Fruit fly (Drosophila melanogaster): ENCODE measurements around the gene MED6.

Gene MED6

dm6 chr3R:9777941-9778360 is 9.2 kb upstream of the MED6 start, which contains the start of gene RpS29 (continued):
- TF ChIP-seq CG12769 (tag; optimal IDR thresholded peaks at IDR 0.05) (peak; percentile 89), Stat92E (GFP tag; optimal IDR thresholded peaks at IDR 0.05) (peak in 1 of 3 experiments; percentile 23), CG18011 (GFP tag; optimal IDR thresholded peaks at IDR 0.05) (peak; percentile 75), Sox100B (GFP tag; optimal IDR thresholded peaks at IDR 0.05) (no peak), CG3407 (GFP tag; optimal IDR thresholded peaks at IDR 0.05) (peak; percentile 48), sob (GFP tag; IDR thresholded peaks at IDR 0.05) (peak; percentile 93), CG8478 (optimal IDR thresholded peaks at IDR 0.05) (no peak), Mes4 (GFP tag; optimal IDR thresholded peaks at IDR 0.05) (peak; percentile 84), TFAM (GFP tag; optimal IDR thresholded peaks at IDR 0.05) (no peak), CG6791 (GFP tag; IDR thresholded peaks at IDR 0.05; ENCODE audit: partially characterized antibody) (peak; percentile 97), bsh (GFP tag; optimal IDR thresholded peaks at IDR 0.05) (peak; percentile 46 to 49), vfl (GFP tag; optimal IDR thresholded peaks at IDR 0.05) (peak; percentile 79), Side (GFP tag; optimal IDR thresholded peaks at IDR 0.05) (peak; percentile 86), aop (GFP tag; IDR thresholded peaks at IDR 0.05) (peak; percentile 97), D (optimal IDR thresholded peaks at IDR 0.05) (no peak), D (GFP tag; optimal IDR thresholded peaks at IDR 0.05) (peak; percentile 60), Dbx (GFP tag; IDR thresholded peaks at IDR 0.05) (peak; percentile 93), CG10267 (tag; optimal IDR thresholded peaks at IDR 0.05) (peak; percentile 84), Scr (GFP tag; IDR thresholded peaks at IDR 0.05; ENCODE audit: partially characterized antibody) (peak; percentile 91), sim (GFP tag; IDR thresholded peaks at IDR 0.05) (no peak), ems (GFP tag; optimal IDR thresholded peaks at IDR 0.05) (peak; percentile 84), trh (GFP tag; optimal IDR thresholded peaks at IDR 0.05) (peak; percentile 53), CG8388 (GFP tag; optimal IDR thresholded peaks at IDR 0.05) (peak; percentile 52), pfk (GFP tag; optimal IDR thresholded peaks at IDR 0.05) (peak; percentile 77), CG13296 (GFP tag; optimal IDR thresholded peaks at IDR 0.05) (peak; percentile 90), Blimp-1 (GFP tag; optimal IDR thresholded peaks at IDR 0.05) (peak; percentile 60), BtbVII (GFP tag; optimal IDR thresholded peaks at IDR 0.05) (peak; percentile 78), cwo (GFP tag; optimal IDR thresholded peaks at IDR 0.05) (peak; percentile 48), CG17186 (GFP tag; optimal IDR thresholded peaks at IDR 0.05) (peak; percentile 90), Eip74EF (GFP tag; optimal IDR thresholded peaks at IDR 0.05) (peak in 1 of 2 experiments; percentile 69), CG31224 (GFP tag; IDR thresholded peaks at IDR 0.05) (no peak), CG9932 (GFP tag; IDR thresholded peaks at IDR 0.05) (peak; percentile 95), ERR (GFP tag; optimal IDR thresholded peaks at IDR 0.05) (peak; percentile 85), lab (GFP tag; optimal IDR thresholded peaks at IDR 0.05) (peak; percentile 93), odd (GFP tag; optimal IDR thresholded peaks at IDR 0.05) (peak; percentile 72), Dad (GFP tag; optimal IDR thresholded peaks at IDR 0.05) (peak; percentile 84), otp (GFP tag; IDR thresholded peaks at IDR 0.05) (peak; percentile 66; the same call in 2 of the 3 replicates), Sox102F (GFP tag; optimal IDR thresholded peaks at IDR 0.05) (peak; percentile 14), gt (GFP tag; IDR thresholded peaks at IDR 0.05) (0 out of 2 replicates have a peak, but pooled peaks have one; percentile 10), wek (GFP tag; optimal IDR thresholded peaks at IDR 0.05) (peak; percentile 68), CG4730 (GFP tag; IDR thresholded peaks at IDR 0.05) (peak; percentile 46; the same call in 1 of the 2 replicates), CG13775 (GFP tag; optimal IDR thresholded peaks at IDR 0.05) (peak; percentile 77), CG14441 (GFP tag; IDR thresholded peaks at IDR 0.05) (peak; percentile 77), lov (optimal IDR thresholded peaks at IDR 0.05) (no peak), lov (GFP tag; IDR thresholded peaks at IDR 0.05) (peak; percentile 62; the same call in 1 of the 3 replicates), CG12236 (GFP tag; optimal IDR thresholded peaks at IDR 0.05) (peak; percentile 42), lmd (GFP tag; IDR thresholded peaks at IDR 0.05) (peak; percentile 71; the same call in 1 of the 2 replicates), CG15601 (tag; optimal IDR thresholded peaks at IDR 0.05) (peak; percentile 81), gce (GFP tag; IDR thresholded peaks at IDR 0.05) (peak; percentile 55; the same call in 1 of the 3 replicates), en (GFP tag; optimal IDR thresholded peaks at IDR 0.05) (peak; percentile 59)
